Fruit fly (Drosophila melanogaster) whole organism, embryonic: ENCODE measurements around the gene CG10254.

Experiments
- Atf3 ChIP-seq: fragments of 200-800 bp; sonication (Bioruptor generic); optimal IDR thresholded peaks from 3 replicates; lab custom pipeline; 2016; ENCODE audit warnings: missing biosample characterization, missing genetic modification characterization
- CG10959 ChIP-seq: fragments of 200-800 bp; sonication (Bioruptor generic); IDR thresholded peaks from 2 replicates; pipeline ENCODE4 v1.3.6; 2022; ENCODE audit warnings: missing biosample characterization, missing genetic modification characterization
- CG12155 ChIP-seq: fragments of 200-800 bp; sonication (Bioruptor generic); optimal IDR thresholded peaks from 3 replicates; lab custom pipeline; 2016; ENCODE audit warnings: missing biosample characterization, missing genetic modification characterization
- CG12299 ChIP-seq: fragments of 200-800 bp; sonication (Bioruptor generic); optimal IDR thresholded peaks from 2 replicates; lab custom pipeline; 2018; ENCODE audit warnings: missing biosample characterization, mild to moderate bottlenecking, missing genetic modification characterization
- CG12391 ChIP-seq: fragments of 200-800 bp; sonication (Bioruptor generic); optimal IDR thresholded peaks from 3 replicates; lab custom pipeline; 2018; ENCODE audit warnings: missing biosample characterization, mild to moderate bottlenecking, missing genetic modification characterization, moderate library complexity
- CG12769 ChIP-seq: fragments of 200-800 bp; sonication (Bioruptor generic); optimal IDR thresholded peaks from 2 replicates; lab custom pipeline; 2019; ENCODE audit warnings: missing biosample characterization, mild to moderate bottlenecking, missing genetic modification characterization, moderate library complexity
- CG15011 ChIP-seq: fragments of 200-800 bp; sonication (Bioruptor generic); optimal IDR thresholded peaks from 3 replicates; lab custom pipeline; 2018; ENCODE audit warnings: missing biosample characterization, mild to moderate bottlenecking, missing genetic modification characterization
- CG17612 ChIP-seq: fragments of 200-800 bp; sonication (Bioruptor generic); IDR thresholded peaks from 2 replicates; pipeline ENCODE4 v1.3.6; 2022; ENCODE audit warnings: missing biosample characterization, missing genetic modification characterization
- CG17912 ChIP-seq: fragments of 200-800 bp; sonication (Bioruptor generic); optimal IDR thresholded peaks from 2 replicates; lab custom pipeline; 2018; ENCODE audit warnings: missing biosample characterization, mild to moderate bottlenecking, missing genetic modification characterization
- CG2199 ChIP-seq: fragments of 200-800 bp; sonication (Bioruptor generic); IDR thresholded peaks from 3 replicates; pipeline ENCODE4 v1.3.6; 2022; ENCODE audit warnings: missing biosample characterization, missing genetic modification characterization
- CG2712 ChIP-seq: fragments of 200-800 bp; optimal IDR thresholded peaks from 3 replicates; lab custom pipeline; 2019; ENCODE audit warnings: missing biosample characterization, mild to moderate bottlenecking, missing genetic modification characterization, moderate library complexity
- CG31441 ChIP-seq: fragments of 200-800 bp; sonication (Bioruptor generic); IDR thresholded peaks from 2 replicates; pipeline ENCODE4 v1.3.6; 2022; ENCODE audit warnings: missing biosample characterization, missing genetic modification characterization
- CG34224 ChIP-seq: fragments of 200-800 bp; sonication (Bioruptor generic); IDR thresholded peaks from 3 replicates; pipeline ENCODE4 v1.3.6; 2022; ENCODE audit warnings: missing biosample characterization, missing genetic modification characterization; ENCODE audit not compliant: partially characterized antibody
- CG34422 ChIP-seq: fragments of 200-800 bp; sonication (Bioruptor generic); IDR thresholded peaks from 3 replicates; pipeline ENCODE4 v1.3.6; 2022; ENCODE audit warnings: missing biosample characterization, missing genetic modification characterization
- CG3847 ChIP-seq: fragments of 200-800 bp; sonication (Bioruptor generic); IDR thresholded peaks from 2 replicates; pipeline ENCODE4 v1.3.6; 2022; ENCODE audit warnings: missing biosample characterization, missing genetic modification characterization
- CG4282 ChIP-seq: fragments of 200-800 bp; sonication (Bioruptor generic); optimal IDR thresholded peaks from 2 replicates; lab custom pipeline; 2016; ENCODE audit warnings: missing biosample characterization, missing genetic modification characterization
- CG6683 ChIP-seq: fragments of 200-800 bp; sonication (Bioruptor generic); optimal IDR thresholded peaks from 2 replicates; lab custom pipeline; 2017; ENCODE audit warnings: missing biosample characterization, mild to moderate bottlenecking, missing genetic modification characterization, missing genetic modification reagents
- CTCF ChIP-seq: fragments of 200-800 bp; sonication (Bioruptor generic); optimal IDR thresholded peaks from 2 replicates; lab custom pipeline; 2017; ENCODE audit warnings: missing biosample characterization, mild to moderate bottlenecking, missing genetic modification characterization, moderate library complexity
- Camta ChIP-seq: fragments of 200-800 bp; sonication (Bioruptor generic); optimal IDR thresholded peaks from 2 replicates; lab custom pipeline; 2016; ENCODE audit warnings: missing biosample characterization, missing genetic modification characterization
- Chrac-16 ChIP-seq: fragments of 200-800 bp; sonication (Bioruptor generic); optimal IDR thresholded peaks from 3 replicates; lab custom pipeline; 2016; ENCODE audit warnings: missing biosample characterization, missing genetic modification characterization
- Dek ChIP-seq: fragments of 200-800 bp; sonication (Bioruptor generic); optimal IDR thresholded peaks from 3 replicates; lab custom pipeline; 2019; ENCODE audit warnings: missing biosample characterization, mild to moderate bottlenecking, missing genetic modification characterization, moderate library complexity
- Doc3 ChIP-seq: fragments of 200-800 bp; sonication (Bioruptor generic); IDR thresholded peaks from 3 replicates; pipeline ENCODE4 v1.3.6; 2022; ENCODE audit warnings: missing biosample characterization, missing genetic modification characterization; ENCODE audit not compliant: partially characterized antibody
- Elba2 ChIP-seq: fragments of 200-800 bp; sonication (Bioruptor generic); optimal IDR thresholded peaks from 3 replicates; lab custom pipeline; 2016; ENCODE audit warnings: missing biosample characterization, missing genetic modification characterization
- Hey ChIP-seq: fragments of 200-800 bp; sonication (Bioruptor generic); optimal IDR thresholded peaks from 3 replicates; lab custom pipeline; 2018; ENCODE audit warnings: missing biosample characterization, mild to moderate bottlenecking, missing genetic modification characterization
- Hr3 ChIP-seq: fragments of 200-800 bp; sonication (Bioruptor generic); optimal IDR thresholded peaks from 3 replicates; lab custom pipeline; 2016; ENCODE audit warnings: missing biosample characterization, missing genetic modification characterization
- Lhr ChIP-seq: fragments of 200-800 bp; sonication (Bioruptor generic); optimal IDR thresholded peaks from 3 replicates; lab custom pipeline; 2017; ENCODE audit warnings: mild to moderate bottlenecking, missing biosample characterization, missing genetic modification reagents, missing genetic modification characterization
- Mes4 ChIP-seq: fragments of 200-800 bp; sonication (Bioruptor generic); optimal IDR thresholded peaks from 2 replicates; lab custom pipeline; 2016; ENCODE audit warnings: missing biosample characterization, missing genetic modification characterization
- NFAT ChIP-seq: fragments of 200-800 bp; sonication (Bioruptor generic); IDR thresholded peaks from 2 replicates; pipeline ENCODE4 v1.3.6; 2022; ENCODE audit warnings: missing biosample characterization, missing genetic modification characterization
- Nf-YA ChIP-seq: fragments of 200-800 bp; sonication (Bioruptor generic); IDR thresholded peaks from 2 replicates; pipeline ENCODE4 v1.3.6; 2022; ENCODE audit warnings: missing biosample characterization, missing genetic modification characterization
- Rx ChIP-seq: fragments of 200-800 bp; sonication (Bioruptor generic); IDR thresholded peaks from 2 replicates; pipeline ENCODE4 v1.3.6; 2022; ENCODE audit warnings: missing biosample characterization, missing genetic modification characterization
- Scr ChIP-seq: fragments of 200-800 bp; sonication (Bioruptor generic); IDR thresholded peaks from 2 replicates; pipeline ENCODE4 v1.3.6; 2022; ENCODE audit warnings: missing biosample characterization, missing genetic modification characterization; ENCODE audit not compliant: partially characterized antibody
- Sin3A ChIP-seq: fragments of >200 bp; optimal IDR thresholded peaks from 2 replicates; lab custom pipeline; 2018
- ab ChIP-seq: fragments of 200-800 bp; sonication (Bioruptor generic); optimal IDR thresholded peaks from 2 replicates; lab custom pipeline; 2016; ENCODE audit warnings: missing biosample characterization, missing genetic modification characterization
- bab2 ChIP-seq: fragments of 200-800 bp; sonication (Bioruptor generic); optimal IDR thresholded peaks from 2 replicates; lab custom pipeline; 2016; ENCODE audit warnings: missing biosample characterization, missing genetic modification characterization
- bbx ChIP-seq: fragments of 200-800 bp; sonication (Bioruptor generic); IDR thresholded peaks from 2 replicates; pipeline ENCODE4 v1.3.6; 2022; ENCODE audit warnings: missing biosample characterization, missing genetic modification characterization; ENCODE audit not compliant: partially characterized antibody
- bsh ChIP-seq, 2 experiments: fragments of 200-800 bp; sonication (Bioruptor generic); optimal IDR thresholded peaks; 2 replicates each; lab custom pipeline; 2017 to 2018; ENCODE audit warnings: mild to moderate bottlenecking in 2 of 2, missing biosample characterization in 2 of 2, missing genetic modification characterization in 2 of 2, moderate library complexity in 1 of 2
- chm ChIP-seq: fragments of 200-800 bp; sonication (Bioruptor generic); IDR thresholded peaks from 2 replicates; pipeline ENCODE4 v1.3.6; 2022; ENCODE audit warnings: missing biosample characterization, missing genetic modification characterization
- corto ChIP-seq: fragments of 200-800 bp; sonication (Bioruptor generic); optimal IDR thresholded peaks from 2 replicates; lab custom pipeline; 2016; ENCODE audit warnings: missing biosample characterization, mild to moderate bottlenecking, missing genetic modification characterization, moderate library complexity
- crc ChIP-seq: fragments of 200-800 bp; sonication (Bioruptor generic); optimal IDR thresholded peaks from 2 replicates; lab custom pipeline; 2016; ENCODE audit warnings: missing biosample characterization, missing genetic modification characterization
- en ChIP-seq: fragments of 200-800 bp; sonication (Bioruptor generic); optimal IDR thresholded peaks from 2 replicates; lab custom pipeline; 2016; ENCODE audit warnings: missing biosample characterization, missing genetic modification characterization
- eve ChIP-seq, 2 experiments: fragments of >200 bp; optimal IDR thresholded peaks; 2 replicates each; lab custom pipeline; 2017; ENCODE audit warnings: missing biosample characterization in 2 of 2, missing genetic modification characterization in 2 of 2
- fd96Cb ChIP-seq: fragments of 200-800 bp; sonication (Bioruptor generic); optimal IDR thresholded peaks from 2 replicates; lab custom pipeline; 2018; ENCODE audit warnings: missing biosample characterization, mild to moderate bottlenecking, missing genetic modification characterization, moderate library complexity
- fru ChIP-seq: fragments of >200 bp; optimal IDR thresholded peaks from 2 replicates; lab custom pipeline; 2017
- inv ChIP-seq: fragments of 200-800 bp; sonication (Bioruptor generic); IDR thresholded peaks from 2 replicates; pipeline ENCODE4 v1.3.6; 2022; ENCODE audit warnings: missing biosample characterization, missing genetic modification characterization; ENCODE audit not compliant: partially characterized antibody
- kni ChIP-seq: fragments of 200-800 bp; sonication (Bioruptor generic); optimal IDR thresholded peaks from 3 replicates; lab custom pipeline; 2017; ENCODE audit warnings: mild to moderate bottlenecking, missing biosample characterization, missing genetic modification reagents, missing genetic modification characterization
- lilli ChIP-seq: fragments of 200-800 bp; sonication (Bioruptor generic); optimal IDR thresholded peaks from 3 replicates; lab custom pipeline; 2016; ENCODE audit warnings: missing biosample characterization, missing genetic modification characterization
- luna ChIP-seq: fragments of 200-800 bp; sonication (Bioruptor generic); optimal IDR thresholded peaks from 2 replicates; lab custom pipeline; 2016; ENCODE audit warnings: missing biosample characterization, missing genetic modification characterization
- ranshi ChIP-seq: fragments of 200-800 bp; sonication (Bioruptor generic); IDR thresholded peaks from 2 replicates; pipeline ENCODE4 v1.3.6; 2022; ENCODE audit warnings: missing biosample characterization, missing genetic modification characterization
- slp2 ChIP-seq: fragments of 200-800 bp; sonication (Bioruptor generic); optimal IDR thresholded peaks from 2 replicates; lab custom pipeline; 2016; ENCODE audit warnings: missing biosample characterization, missing genetic modification characterization
- usp ChIP-seq: fragments of >200 bp; optimal IDR thresholded peaks from 2 replicates; lab custom pipeline; 2017; ENCODE audit warnings: missing biosample characterization, missing genetic modification characterization
- z ChIP-seq: fragments of 200-800 bp; sonication (Bioruptor generic); IDR thresholded peaks from 3 replicates; pipeline ENCODE4 v1.3.6; 2022; ENCODE audit warnings: missing biosample characterization, missing genetic modification characterization
- zf30C ChIP-seq: fragments of 200-800 bp; sonication (Bioruptor generic); optimal IDR thresholded peaks from 3 replicates; lab custom pipeline; 2018; ENCODE audit warnings: missing biosample characterization, mild to moderate bottlenecking, missing genetic modification characterization

Gene CG10254

DNA sequence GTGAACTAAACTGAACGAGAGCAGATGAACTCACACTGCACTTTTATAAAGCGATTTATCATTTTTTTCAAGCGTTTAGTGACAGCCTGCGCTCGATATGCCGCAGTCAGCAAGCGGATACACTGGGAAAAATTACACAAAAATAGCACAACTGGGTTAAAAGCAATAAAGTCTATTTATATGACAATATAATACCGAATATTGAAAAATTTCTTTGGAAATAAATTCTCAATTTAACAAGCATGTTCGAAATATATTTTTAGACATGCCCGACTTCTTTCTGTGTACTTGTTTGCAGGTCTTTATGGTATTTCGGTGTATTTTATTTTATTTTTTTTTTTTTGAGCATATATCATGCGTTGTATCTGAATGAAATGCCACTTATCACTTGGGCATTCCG lies 19.1 kb upstream of the CG10254 start (continued):
- TF ChIP-seq CG3847 (0 out of 2 replicates have a peak, but pooled peaks have one; percentile 14), ranshi (GFP tag; lab: Robert Waterston, UW) (peak; percentile 50), fru (lab: Kevin White, UChicago) (no peak), lilli (peak; percentile 49), Doc3 (GFP tag; lab: Robert Waterston, UW) (no peak), Scr (GFP tag; lab: Robert Waterston, UW) (no peak), NFAT (GFP tag; lab: Robert Waterston, UW) (no peak), kni (GFP tag; lab: Kevin White, UChicago) (no peak), Chrac-16 (GFP tag; lab: Kevin White, UChicago) (peak; percentile 63), CG15011 (peak; percentile 9), bsh (GFP tag; optimal IDR thresholded peaks at IDR 0.05; lab: Kevin White, UChicago) (peak in 1 of 2 experiments; percentile 82), CG2712 (peak; percentile 62), Elba2 (no peak), Hr3 (GFP tag; lab: Kevin White, UChicago) (peak; percentile 66), CG12769 (tag; lab: Kevin White, UChicago) (peak; percentile 39), ab (GFP tag; lab: Kevin White, UChicago) (peak; percentile 13), zf30C (peak; percentile 55), Mes4 (GFP tag; lab: Kevin White, UChicago) (peak; percentile 43), CG6683 (GFP tag; lab: Kevin White, UChicago) (no peak), CG12155 (GFP tag; lab: Kevin White, UChicago) (peak; percentile 50), Lhr (GFP tag; lab: Kevin White, UChicago) (peak; percentile 5), chm (GFP tag; lab: Robert Waterston, UW) (peak; percentile 58; the same call in 1 of the 2 replicates), CG12391 (peak; percentile 75), slp2 (GFP tag; lab: Kevin White, UChicago) (peak; percentile 44), CG4282 (GFP tag; lab: Kevin White, UChicago) (no peak), CG34422 (peak; percentile 60), CG34224 (GFP tag; lab: Robert Waterston, UW) (no peak), fd96Cb (tag; lab: Kevin White, UChicago) (peak; percentile 72), Camta (GFP tag; lab: Kevin White, UChicago) (peak; percentile 60), luna (no peak), z (GFP tag; lab: Robert Waterston, UW) (no peak), en (GFP tag; lab: Kevin White, UChicago) (no peak), CG31441 (GFP tag; lab: Robert Waterston, UW) (peak; percentile 74), CG10959 (peak; percentile 13; the same call in 1 of the 2 replicates), Sin3A (no peak), inv (no peak), CG2199 (GFP tag; lab: Robert Waterston, UW) (no peak), bbx (GFP tag; lab: Robert Waterston, UW) (no peak), crc (GFP tag; lab: Kevin White, UChicago) (peak; percentile 2), bab2 (peak; percentile 56), usp (GFP tag; lab: Kevin White, UChicago) (no peak), CG17912 (no peak), Dek (peak; percentile 35), eve (GFP tag; optimal IDR thresholded peaks at IDR 0.05; lab: Kevin White, UChicago) (peak in 1 of 2 experiments; percentile 64), Hey (tag; lab: Kevin White, UChicago) (no peak), CTCF (peak; percentile 9), Rx (GFP tag; lab: Robert Waterston, UW) (0 out of 2 replicates have a peak, but pooled peaks have one; percentile 13), Atf3 (GFP tag; lab: Kevin White, UChicago) (peak; percentile 41), Nf-YA (peak; percentile 36; the same call in 1 of the 2 replicates), CG17612 (GFP tag; lab: Robert Waterston, UW) (no peak), CG12299 (peak; percentile 2), corto (peak; percentile 36)
